Fruit fly (Drosophila melanogaster) whole organism, embryonic: Measurements from ENCODE around the gene CG42324.

Experiments used
- Awh ChIP-seq: fragments of 200-800 bp; sonication (Bioruptor generic); IDR thresholded peaks from 2 replicates; pipeline ENCODE4, ENCODE4 v1.3.6; 2022; ENCODE audit warnings: missing biosample characterization, missing genetic modification characterization
- CG10462 ChIP-seq: fragments of 200-800 bp; sonication (Bioruptor generic); optimal IDR thresholded peaks from 2 replicates; lab custom pipeline; 2016; ENCODE audit warnings: missing biosample characterization, missing genetic modification characterization
- CG11085 ChIP-seq: fragments of 200-800 bp; sonication (Bioruptor generic); IDR thresholded peaks from 2 replicates; pipeline ENCODE4 v1.3.6; 2022; ENCODE audit warnings: missing biosample characterization, missing genetic modification characterization
- CG12299 ChIP-seq: fragments of 200-800 bp; sonication (Bioruptor generic); optimal IDR thresholded peaks from 2 replicates; lab custom pipeline; 2018; ENCODE audit warnings: missing biosample characterization, mild to moderate bottlenecking, missing genetic modification characterization
- CG12942 ChIP-seq: fragments of 200-800 bp; sonication (Bioruptor generic); optimal IDR thresholded peaks from 3 replicates; lab custom pipeline; 2016; ENCODE audit warnings: missing biosample characterization, missing genetic modification characterization
- CG13287 ChIP-seq: fragments of 200-800 bp; sonication (Bioruptor generic); IDR thresholded peaks from 2 replicates; pipeline ENCODE4 v1.3.6; 2022; ENCODE audit warnings: missing biosample characterization, missing genetic modification characterization; ENCODE audit not compliant: partially characterized antibody
- CG16863 ChIP-seq: fragments of 200-800 bp; sonication (Bioruptor generic); optimal IDR thresholded peaks from 3 replicates; lab custom pipeline; 2016; ENCODE audit warnings: missing biosample characterization, missing genetic modification characterization
- CG17186 ChIP-seq: fragments of 200-800 bp; sonication (Bioruptor generic); optimal IDR thresholded peaks from 3 replicates; lab custom pipeline; 2017; ENCODE audit warnings: missing biosample characterization, missing genetic modification reagents, missing genetic modification characterization
- CG17612 ChIP-seq: fragments of 200-800 bp; sonication (Bioruptor generic); IDR thresholded peaks from 2 replicates; pipeline ENCODE4 v1.3.6; 2022; ENCODE audit warnings: missing biosample characterization, missing genetic modification characterization
- CG1792 ChIP-seq: fragments of 200-800 bp; sonication (Bioruptor generic); optimal IDR thresholded peaks from 2 replicates; lab custom pipeline; 2016; ENCODE audit warnings: missing biosample characterization, missing genetic modification characterization
- CG18476 ChIP-seq: fragments of 200-800 bp; sonication (Bioruptor generic); optimal IDR thresholded peaks from 2 replicates; lab custom pipeline; 2016; ENCODE audit warnings: missing biosample characterization, mild to moderate bottlenecking, missing genetic modification characterization
- CG18619 ChIP-seq: fragments of 200-800 bp; sonication (Bioruptor generic); optimal IDR thresholded peaks from 3 replicates; lab custom pipeline; 2017; ENCODE audit warnings: missing biosample characterization, mild to moderate bottlenecking, missing genetic modification characterization
- CG18764 ChIP-seq: fragments of 200-800 bp; sonication (Bioruptor generic); optimal IDR thresholded peaks from 3 replicates; lab custom pipeline; 2016; ENCODE audit warnings: missing biosample characterization, missing genetic modification characterization
- CG34224 ChIP-seq: fragments of 200-800 bp; sonication (Bioruptor generic); IDR thresholded peaks from 3 replicates; pipeline ENCODE4 v1.3.6; 2022; ENCODE audit warnings: missing biosample characterization, missing genetic modification characterization; ENCODE audit not compliant: partially characterized antibody
- CG3995 ChIP-seq: fragments of 200-800 bp; sonication (Bioruptor generic); optimal IDR thresholded peaks from 3 replicates; lab custom pipeline; 2016; ENCODE audit warnings: missing biosample characterization, missing genetic modification characterization
- CG4404 ChIP-seq: fragments of 200-800 bp; sonication (Bioruptor generic); IDR thresholded peaks from 2 replicates; pipeline ENCODE4 v1.3.6; 2022; ENCODE audit warnings: missing biosample characterization, missing genetic modification characterization
- CG5180 ChIP-seq: fragments of 200-800 bp; sonication (Bioruptor generic); optimal IDR thresholded peaks from 3 replicates; lab custom pipeline; 2017; ENCODE audit warnings: missing biosample characterization, missing genetic modification characterization, mild to moderate bottlenecking, moderate library complexity, missing genetic modification reagents
- CG6654 ChIP-seq: fragments of 200-800 bp; sonication (Bioruptor generic); optimal IDR thresholded peaks from 2 replicates; lab custom pipeline; 2017; ENCODE audit warnings: missing biosample characterization, mild to moderate bottlenecking, missing genetic modification characterization
- CG8765 ChIP-seq: fragments of 200-800 bp; sonication (Bioruptor generic); IDR thresholded peaks from 2 replicates; pipeline ENCODE4 v1.3.6; 2022; ENCODE audit warnings: missing biosample characterization, missing genetic modification characterization
- CrebB ChIP-seq: fragments of 200-800 bp; sonication (Bioruptor generic); optimal IDR thresholded peaks from 3 replicates; lab custom pipeline; 2018; ENCODE audit warnings: missing biosample characterization, mild to moderate bottlenecking, missing genetic modification characterization
- D ChIP-seq, 2 experiments: fragments of 200-800 bp in 1 of 2; fragments of >200 bp in 1 of 2; sonication (Bioruptor generic) in 1 of 2; optimal IDR thresholded peaks; 2 replicates in 1 of 2; 3 replicates in 1 of 2; lab custom pipeline; 2017; ENCODE audit warnings: mild to moderate bottlenecking in 1 of 2, missing biosample characterization in 1 of 2, missing genetic modification characterization in 1 of 2, missing genetic modification reagents in 1 of 2
- Elba2 ChIP-seq: fragments of 200-800 bp; sonication (Bioruptor generic); optimal IDR thresholded peaks from 3 replicates; lab custom pipeline; 2016; ENCODE audit warnings: missing biosample characterization, missing genetic modification characterization
- Hmx ChIP-seq: fragments of 200-800 bp; sonication (Bioruptor generic); optimal IDR thresholded peaks from 2 replicates; lab custom pipeline; 2016; ENCODE audit warnings: missing biosample characterization, missing genetic modification characterization
- MESR4 ChIP-seq: fragments of 200-800 bp; sonication (Bioruptor generic); optimal IDR thresholded peaks from 2 replicates; lab custom pipeline; 2018; ENCODE audit warnings: missing biosample characterization, mild to moderate bottlenecking, missing genetic modification characterization, moderate library complexity
- MTF-1 ChIP-seq: fragments of 200-800 bp; sonication (Bioruptor generic); optimal IDR thresholded peaks from 2 replicates; lab custom pipeline; 2018; ENCODE audit warnings: missing biosample characterization, mild to moderate bottlenecking, missing genetic modification characterization, borderline replicate concordance
- PHDP ChIP-seq: fragments of 200-800 bp; sonication (Bioruptor generic); optimal IDR thresholded peaks from 3 replicates; lab custom pipeline; 2018; ENCODE audit warnings: missing biosample characterization, mild to moderate bottlenecking, missing genetic modification characterization, moderate library complexity
- Pdp1 ChIP-seq, 2 experiments: fragments of 200-800 bp; sonication (Bioruptor generic); optimal IDR thresholded peaks; 3 replicates each; lab custom pipeline; 2016; ENCODE audit warnings: missing biosample characterization in 2 of 2, missing genetic modification characterization in 2 of 2, mild to moderate bottlenecking in 1 of 2, moderate library complexity in 1 of 2
- Poxn ChIP-seq: fragments of 200-800 bp; sonication (Bioruptor generic); IDR thresholded peaks from 2 replicates; pipeline ENCODE4 v1.3.6; 2022; ENCODE audit warnings: missing biosample characterization, missing genetic modification characterization
- TFAM ChIP-seq: fragments of 200-800 bp; sonication (Bioruptor generic); optimal IDR thresholded peaks from 2 replicates; lab custom pipeline; 2017; ENCODE audit warnings: missing biosample characterization, missing genetic modification characterization, inconsistent platforms
- Taf1 ChIP-seq: fragments of 200-800 bp; sonication (Bioruptor generic); IDR thresholded peaks from 2 replicates; pipeline ENCODE4 v1.3.6; 2022; ENCODE audit warnings: missing biosample characterization, missing genetic modification characterization
- ab ChIP-seq: fragments of 200-800 bp; sonication (Bioruptor generic); optimal IDR thresholded peaks from 2 replicates; lab custom pipeline; 2016; ENCODE audit warnings: missing biosample characterization, missing genetic modification characterization
- crc ChIP-seq: fragments of 200-800 bp; sonication (Bioruptor generic); optimal IDR thresholded peaks from 2 replicates; lab custom pipeline; 2016; ENCODE audit warnings: missing biosample characterization, missing genetic modification characterization
- dmrt99B ChIP-seq: fragments of 200-800 bp; sonication (Bioruptor generic); optimal IDR thresholded peaks from 2 replicates; lab custom pipeline; 2018; ENCODE audit warnings: missing biosample characterization, mild to moderate bottlenecking, missing genetic modification characterization, moderate library complexity
- en ChIP-seq: fragments of 200-800 bp; sonication (Bioruptor generic); optimal IDR thresholded peaks from 2 replicates; lab custom pipeline; 2016; ENCODE audit warnings: missing biosample characterization, missing genetic modification characterization
- ewg ChIP-seq: fragments of 200-800 bp; sonication (Bioruptor generic); optimal IDR thresholded peaks from 3 replicates; lab custom pipeline; 2017; ENCODE audit warnings: mild to moderate bottlenecking, missing biosample characterization, missing genetic modification reagents, missing genetic modification characterization
- ftz-f1 ChIP-seq: fragments of 200-800 bp; sonication (Bioruptor generic); optimal IDR thresholded peaks from 2 replicates; lab custom pipeline; 2016; ENCODE audit warnings: missing biosample characterization, missing genetic modification characterization
- kah ChIP-seq: fragments of 200-800 bp; sonication (Bioruptor generic); optimal IDR thresholded peaks from 2 replicates; lab custom pipeline; 2018; ENCODE audit warnings: missing biosample characterization, mild to moderate bottlenecking, missing genetic modification characterization
- ken ChIP-seq: fragments of 200-800 bp; sonication (Bioruptor generic); IDR thresholded peaks from 3 replicates; pipeline ENCODE4 v1.3.6; 2022; ENCODE audit warnings: missing biosample characterization, missing genetic modification characterization
- luna ChIP-seq: fragments of 200-800 bp; sonication (Bioruptor generic); optimal IDR thresholded peaks from 2 replicates; lab custom pipeline; 2016; ENCODE audit warnings: missing biosample characterization, missing genetic modification characterization
- mam ChIP-seq: fragments of 200-800 bp; sonication (Bioruptor generic); optimal IDR thresholded peaks from 3 replicates; lab custom pipeline; 2016; ENCODE audit warnings: missing biosample characterization, missing genetic modification characterization
- otp ChIP-seq: fragments of 200-800 bp; sonication (Bioruptor generic); IDR thresholded peaks from 3 replicates; pipeline ENCODE4, ENCODE4 v1.3.6; 2022; ENCODE audit warnings: missing biosample characterization, missing genetic modification characterization
- pb ChIP-seq: fragments of 200-800 bp; sonication (Bioruptor generic); optimal IDR thresholded peaks from 3 replicates; lab custom pipeline; 2016; ENCODE audit warnings: missing biosample characterization, missing genetic modification characterization
- pfk ChIP-seq: fragments of 200-800 bp; sonication (Bioruptor generic); optimal IDR thresholded peaks from 2 replicates; lab custom pipeline; 2018; ENCODE audit warnings: missing biosample characterization, mild to moderate bottlenecking, missing genetic modification characterization, moderate library complexity
- slou ChIP-seq: fragments of 200-800 bp; sonication (Bioruptor generic); optimal IDR thresholded peaks from 3 replicates; lab custom pipeline; 2016; ENCODE audit warnings: missing biosample characterization, missing genetic modification characterization
- so ChIP-seq: fragments of 200-800 bp; sonication (Bioruptor generic); IDR thresholded peaks from 3 replicates; pipeline ENCODE4 v1.3.6; 2022; ENCODE audit warnings: missing biosample characterization, missing genetic modification characterization
- sob ChIP-seq: fragments of 200-800 bp; sonication (Bioruptor generic); IDR thresholded peaks from 2 replicates; pipeline ENCODE4 v1.3.6; 2022; ENCODE audit warnings: missing biosample characterization, missing genetic modification characterization
- stc ChIP-seq: fragments of 200-800 bp; sonication (Bioruptor generic); IDR thresholded peaks from 2 replicates; pipeline ENCODE4 v1.3.6; 2022; ENCODE audit warnings: missing biosample characterization, missing genetic modification characterization
- tx ChIP-seq: fragments of 200-800 bp; sonication (Bioruptor generic); optimal IDR thresholded peaks from 2 replicates; lab custom pipeline; 2016; ENCODE audit warnings: missing biosample characterization, missing genetic modification characterization
- vnd ChIP-seq: fragments of 200-800 bp; sonication (Bioruptor generic); IDR thresholded peaks from 3 replicates; pipeline ENCODE4 v1.3.6; 2022; ENCODE audit warnings: missing biosample characterization, missing genetic modification characterization; ENCODE audit not compliant: partially characterized antibody

CG42324 gene

DNA sequence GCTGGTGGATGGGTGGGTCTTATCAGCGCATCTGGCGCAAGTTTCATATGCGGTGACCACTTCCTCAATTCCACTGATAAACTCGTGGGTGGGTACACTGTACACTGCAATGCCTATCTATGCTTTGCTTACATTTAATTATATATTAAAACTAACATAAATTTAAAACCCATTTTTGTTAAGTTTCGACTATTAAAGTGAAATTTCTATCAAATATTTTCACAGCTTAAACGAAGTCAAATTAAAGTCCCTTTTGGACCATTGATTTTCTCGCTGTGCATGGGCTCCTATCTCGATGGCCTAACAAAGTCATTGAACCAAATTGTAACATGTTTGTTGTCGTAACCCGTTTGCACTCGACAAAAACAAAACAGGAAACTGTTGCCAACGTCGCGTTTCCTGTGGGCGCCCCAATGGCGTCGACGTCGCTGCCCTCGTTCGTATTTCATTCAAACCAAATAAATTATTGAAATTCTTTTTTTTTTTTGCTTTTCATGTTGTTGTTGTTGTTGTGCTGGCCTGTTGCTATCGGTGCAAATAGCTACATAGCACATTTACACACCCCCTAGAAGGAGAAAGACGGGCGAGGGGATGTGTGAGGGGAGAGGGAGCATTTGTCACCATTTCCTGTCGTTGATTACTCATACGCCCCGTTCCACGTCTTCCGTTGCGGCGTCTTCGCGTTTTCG is 39.4 kb upstream of the CG42324 start (continued):
- TF ChIP-seq PHDP (tag; lab: Kevin White, UChicago) (peak; percentile 91), ab (GFP tag; lab: Kevin White, UChicago) (no peak), CG11085 (peak; percentile 68), stc (peak; percentile 82), Elba2 (no peak), CG8765 (GFP tag; lab: Robert Waterston, UW) (no peak), CG12942 (GFP tag; lab: Kevin White, UChicago) (peak; percentile 72), Taf1 (GFP tag; lab: Robert Waterston, UW) (peak; percentile 49; the same call in 1 of the 2 replicates), kah (GFP tag; lab: Kevin White, UChicago) (peak; percentile 62), otp (GFP tag; lab: Robert Waterston, UW) (peak; percentile 84), CG6654 (GFP tag; lab: Kevin White, UChicago) (peak; percentile 37), CG17186 (GFP tag; lab: Kevin White, UChicago) (no peak), D (optimal IDR thresholded peaks at IDR 0.05; lab: Kevin White, UChicago) (no peak), D (GFP tag; optimal IDR thresholded peaks at IDR 0.05; lab: Kevin White, UChicago) (peak; percentile 68), slou (GFP tag; lab: Kevin White, UChicago) (peak; percentile 62), Awh (peak; percentile 64; the same call in 1 of the 2 replicates), CG34224 (no peak), Pdp1 (GFP tag; optimal IDR thresholded peaks at IDR 0.05; lab: Kevin White, UChicago) (peak; percentile 10 to 68), MESR4 (GFP tag; lab: Kevin White, UChicago) (peak; percentile 9), CG18476 (GFP tag; lab: Kevin White, UChicago) (peak; percentile 60), en (no peak), CG18619 (peak; percentile 76), CG5180 (GFP tag; lab: Kevin White, UChicago) (peak; percentile 76), CG16863 (no peak), tx (GFP tag; lab: Kevin White, UChicago) (no peak), CG3995 (GFP tag; lab: Kevin White, UChicago) (peak; percentile 43), ftz-f1 (GFP tag; lab: Kevin White, UChicago) (peak; percentile 7), ewg (GFP tag; lab: Kevin White, UChicago) (peak; percentile 70), CG4404 (peak; percentile 57), luna (no peak), pb (GFP tag; lab: Kevin White, UChicago) (no peak), pfk (GFP tag; lab: Kevin White, UChicago) (no peak), so (GFP tag; lab: Robert Waterston, UW) (peak; percentile 86), mam (GFP tag; lab: Kevin White, UChicago) (peak; percentile 54), CG12299 (peak; percentile 59), CG18764 (GFP tag; lab: Kevin White, UChicago) (peak; percentile 52), TFAM (GFP tag; lab: Kevin White, UChicago) (peak; percentile 45), vnd (GFP tag; lab: Robert Waterston, UW) (no peak), dmrt99B (tag; lab: Kevin White, UChicago) (peak; percentile 91), CG17612 (GFP tag; lab: Robert Waterston, UW) (peak; percentile 71), CG1792 (GFP tag; lab: Kevin White, UChicago) (peak; percentile 38), CG10462 (no peak), CG13287 (no peak), sob (peak; percentile 87), MTF-1 (GFP tag; lab: Kevin White, UChicago) (peak; percentile 66), crc (GFP tag; lab: Kevin White, UChicago) (peak; percentile 40), ken (GFP tag; lab: Robert Waterston, UW) (peak; percentile 72; the same call in 2 of the 3 replicates), Poxn (0 out of 2 replicates have a peak, but pooled peaks have one; percentile 28), Hmx (no peak), CrebB (tag; lab: Kevin White, UChicago) (peak; percentile 71)
